Fruit fly (Drosophila melanogaster): Measurements from ENCODE around the gene Acbp4.

The Acbp4 gene

dm6 chr3L:7134818-7135217 is 6.8 kb upstream of the Acbp4 start (continued):
- TF ChIP-seq CG8119 (GFP tag; IDR thresholded peaks at IDR 0.05) = peak; percentile 36; the same call in 1 of the 3 replicates

- TF ChIP-seq spab (GFP tag; optimal IDR thresholded peaks at IDR 0.05) = peak; percentile 83
- peak; percentile 53 for TF ChIP-seq CG9139 (GFP tag; optimal IDR thresholded peaks at IDR 0.05)
- TF ChIP-seq fd85E (GFP tag; optimal IDR thresholded peaks at IDR 0.05) = no peak
- TF ChIP-seq Eip78C (GFP tag) = peak; percentile 98
- peak; percentile 59 to 84 for TF ChIP-seq ss (GFP tag; optimal IDR thresholded peaks at IDR 0.05)
- peak; percentile 85 for TF ChIP-seq CG8119 (GFP tag; IDR thresholded peaks at IDR 0.05)
- TF ChIP-seq Eip93F (GFP tag; optimal IDR thresholded peaks at IDR 0.05) = peak; percentile 37
- peak; percentile 84 for TF ChIP-seq CG8632 (GFP tag; optimal IDR thresholded peaks at IDR 0.05)
- TF ChIP-seq CG6163 (GFP tag; IDR thresholded peaks at IDR 0.05) = peak; percentile 72
- TF ChIP-seq Hr39 (GFP tag; optimal IDR thresholded peaks at IDR 0.05) = peak; percentile 92
- peak; percentile 83 for TF ChIP-seq CG11902 (GFP tag; optimal IDR thresholded peaks at IDR 0.05)
- peak; percentile 87 for TF ChIP-seq CG8319 (GFP tag; optimal IDR thresholded peaks at IDR 0.05)
- peak; percentile 66 for TF ChIP-seq fkh (GFP tag; optimal IDR thresholded peaks at IDR 0.05)
- peak; percentile 84 for TF ChIP-seq CG16779 (tag; optimal IDR thresholded peaks at IDR 0.05)
- peak; percentile 85 for TF ChIP-seq CG6808 (GFP tag; optimal IDR thresholded peaks at IDR 0.05)
- peak; percentile 59 for TF ChIP-seq CG1621 (tag; optimal IDR thresholded peaks at IDR 0.05)
- peak; percentile 92 for TF ChIP-seq net (GFP tag; optimal IDR thresholded peaks at IDR 0.05)
- peak; percentile 79 for TF ChIP-seq dac (GFP tag; optimal IDR thresholded peaks at IDR 0.05)
- peak; percentile 91 for TF ChIP-seq achi (GFP tag; optimal IDR thresholded peaks at IDR 0.05)
- TF ChIP-seq cyc (GFP tag; optimal IDR thresholded peaks at IDR 0.05) = peak; percentile 91
- peak; percentile 93 for TF ChIP-seq lz (GFP tag; optimal IDR thresholded peaks at IDR 0.05)
- peak; percentile 89 for TF ChIP-seq Smox (GFP tag; optimal IDR thresholded peaks at IDR 0.05)
- TF ChIP-seq Eip75B (GFP tag; optimal IDR thresholded peaks at IDR 0.05) = peak; percentile 94
- peak; percentile 93 for TF ChIP-seq CG3919 (GFP tag; optimal IDR thresholded peaks at IDR 0.05)
- peak; percentile 88 for TF ChIP-seq Ets21C (GFP tag; optimal IDR thresholded peaks at IDR 0.05)
- TF ChIP-seq fd59A (GFP tag; optimal IDR thresholded peaks at IDR 0.05) = peak; percentile 80
- TF ChIP-seq Met (GFP tag; optimal IDR thresholded peaks at IDR 0.05) = peak; percentile 94
- peak; percentile 54 to 92 for TF ChIP-seq salr (GFP tag; optimal IDR thresholded peaks at IDR 0.05)
- peak; percentile 88 for TF ChIP-seq CG3032 (tag; optimal IDR thresholded peaks at IDR 0.05)
- TF ChIP-seq CG10669 (GFP tag; optimal IDR thresholded peaks at IDR 0.05) = peak; percentile 86
- TF ChIP-seq CG6792 (GFP tag; optimal IDR thresholded peaks at IDR 0.05) = peak; percentile 90
- peak; percentile 94 for TF ChIP-seq Hr4 (GFP tag; optimal IDR thresholded peaks at IDR 0.05)
- peak; percentile 90 for TF ChIP-seq Lpt (GFP tag; optimal IDR thresholded peaks at IDR 0.05)
- peak; percentile 94 for TF ChIP-seq CG31627 (GFP tag; optimal IDR thresholded peaks at IDR 0.05)
- TF ChIP-seq Sox14 (GFP tag; optimal IDR thresholded peaks at IDR 0.05) = peak; percentile 92
- peak; percentile 80 for TF ChIP-seq Ets96B (tag; optimal IDR thresholded peaks at IDR 0.05)
- TF ChIP-seq OdsH (GFP tag; optimal IDR thresholded peaks at IDR 0.05) = peak; percentile 93
- TF ChIP-seq CG4318 (GFP tag; optimal IDR thresholded peaks at IDR 0.05) = peak; percentile 88
- TF ChIP-seq acj6 (GFP tag; optimal IDR thresholded peaks at IDR 0.05) = peak; percentile 93
- peak; percentile 90 for TF ChIP-seq CG6276 (GFP tag; optimal IDR thresholded peaks at IDR 0.05)
- TF ChIP-seq Hr38 (GFP tag; optimal IDR thresholded peaks at IDR 0.05) = no peak
- TF ChIP-seq vri (GFP tag; optimal IDR thresholded peaks at IDR 0.05) = peak; percentile 75
- peak; percentile 95 for TF ChIP-seq topi (GFP tag; optimal IDR thresholded peaks at IDR 0.05)
- peak; percentile 95 for TF ChIP-seq esn (GFP tag; optimal IDR thresholded peaks at IDR 0.05)
- peak; percentile 91 for TF ChIP-seq CG34406 (GFP tag; optimal IDR thresholded peaks at IDR 0.05)
- peak; percentile 47; the same call in 1 of the 2 replicates for TF ChIP-seq CG11294 (GFP tag; IDR thresholded peaks at IDR 0.05)
- peak; percentile 91 for TF ChIP-seq Sox102F (GFP tag; optimal IDR thresholded peaks at IDR 0.05)
Measured at dm6 chr3L:7133699-7134655, 5.9 kb upstream of the Acbp4 start, which contains the start of gene melt. melt (plus strand) TSS chr3L:7134516.
